Worm (Caenorhabditis elegans) whole organism, L2 larva: Measurements from ENCODE around the gene B0303.7.

Experiments
- C34F6.9 ChIP-seq: fragments of 150-350 bp; optimal IDR thresholded peaks from 2 replicates; lab custom pipeline; 2014; ENCODE audit warnings: missing biosample characterization, missing genetic modification characterization
- F13H6.1 ChIP-seq: sonication (generic microtip); optimal IDR thresholded peaks from 2 replicates; lab custom pipeline; 2016; ENCODE audit warnings: missing genetic modification characterization, missing compliant biosample characterization
- R02D3.7 ChIP-seq: fragments of 150-350 bp; optimal IDR thresholded peaks from 2 replicates; lab custom pipeline; 2014; ENCODE audit warnings: missing biosample characterization, missing genetic modification characterization
- Y55F3AM.14 ChIP-seq: fragments of 200-800 bp; sonication (Bioruptor generic); optimal IDR thresholded peaks from 2 replicates; lab custom pipeline; 2018; ENCODE audit warnings: mild to moderate bottlenecking, missing genetic modification characterization, missing compliant biosample characterization
- ama-1 ChIP-seq: fragments of 150-350 bp; optimal IDR thresholded peaks from 2 replicates; lab custom pipeline; 2018; ENCODE audit warnings: inconsistent platforms
- blmp-1 ChIP-seq: sonication (generic microtip); optimal IDR thresholded peaks from 2 replicates; lab custom pipeline; 2017; ENCODE audit warnings: missing genetic modification characterization, mild to moderate bottlenecking, missing compliant biosample characterization, antibody characterized with exemption, moderate library complexity; ENCODE audit not compliant: insufficient read depth
- crh-2 ChIP-seq: sonication (generic microtip); optimal IDR thresholded peaks from 2 replicates; lab custom pipeline; 2017; ENCODE audit warnings: missing biosample characterization, missing genetic modification characterization
- dmd-4 ChIP-seq: sonication (generic microtip); optimal IDR thresholded peaks from 2 replicates; lab custom pipeline; 2017; ENCODE audit warnings: missing biosample characterization, missing genetic modification characterization
- egl-27 ChIP-seq: sonication (generic microtip); optimal IDR thresholded peaks from 3 replicates; lab custom pipeline; 2017; ENCODE audit warnings: missing biosample characterization, missing genetic modification reagents, missing genetic modification characterization
- elt-1 ChIP-seq: fragments of 150-350 bp; optimal IDR thresholded peaks from 2 replicates; lab custom pipeline; 2014; ENCODE audit warnings: missing biosample characterization, missing genetic modification characterization
- fos-1 ChIP-seq: fragments of 150-350 bp; optimal IDR thresholded peaks from 2 replicates; lab custom pipeline; 2014; ENCODE audit warnings: missing biosample characterization, missing genetic modification characterization
- gmeb-1 ChIP-seq: fragments of 150-350 bp; optimal IDR thresholded peaks from 2 replicates; lab custom pipeline; 2014; ENCODE audit warnings: missing biosample characterization, missing genetic modification characterization
- lin-11 ChIP-seq: fragments of 150-350 bp; sonication (generic microtip); optimal IDR thresholded peaks from 2 replicates; lab custom pipeline; 2014; ENCODE audit warnings: missing biosample characterization, missing genetic modification characterization, inconsistent platforms, mixed read lengths
- lin-13 ChIP-seq: fragments of 150-350 bp; optimal IDR thresholded peaks from 2 replicates; lab custom pipeline; 2014; ENCODE audit warnings: missing biosample characterization, missing genetic modification reagents, missing genetic modification characterization
- lsy-2 ChIP-seq, 2 experiments: fragments of 150-350 bp in 1 of 2; sonication (generic microtip) in 1 of 2; optimal IDR thresholded peaks; 2 replicates each; lab custom pipeline; 2014 to 2017; ENCODE audit warnings: missing biosample characterization in 2 of 2, missing genetic modification characterization in 2 of 2
- mbf-1 ChIP-seq: sonication (generic microtip); optimal IDR thresholded peaks from 2 replicates; lab custom pipeline; 2017; ENCODE audit warnings: missing biosample characterization, missing genetic modification characterization
- mdl-1 ChIP-seq, 2 experiments: fragments of 150-350 bp in 1 of 2; sonication (generic microtip) in 1 of 2; optimal IDR thresholded peaks; 2 replicates each; lab custom pipeline; 2017; ENCODE audit warnings: missing biosample characterization in 2 of 2, missing genetic modification characterization in 2 of 2
- nhr-10 ChIP-seq: sonication (generic microtip); optimal IDR thresholded peaks from 2 replicates; lab custom pipeline; 2017; ENCODE audit warnings: missing biosample characterization, missing genetic modification characterization
- nhr-11 ChIP-seq: fragments of 150-350 bp; optimal IDR thresholded peaks from 2 replicates; lab custom pipeline; 2014; ENCODE audit warnings: missing biosample characterization, missing genetic modification characterization
- nhr-12 ChIP-seq: fragments of 150-350 bp; optimal IDR thresholded peaks from 2 replicates; lab custom pipeline; 2014; ENCODE audit warnings: missing biosample characterization, missing genetic modification characterization
- nhr-129 ChIP-seq: fragments of 150-350 bp; optimal IDR thresholded peaks from 2 replicates; lab custom pipeline; 2014; ENCODE audit warnings: missing biosample characterization, missing genetic modification characterization
- nhr-21 ChIP-seq: fragments of 150-350 bp; optimal IDR thresholded peaks from 2 replicates; lab custom pipeline; 2014; ENCODE audit warnings: missing biosample characterization, missing genetic modification characterization
- nhr-237 ChIP-seq: fragments of 150-350 bp; optimal IDR thresholded peaks from 2 replicates; lab custom pipeline; 2014; ENCODE audit warnings: missing biosample characterization, missing genetic modification characterization
- nhr-25 ChIP-seq: fragments of 150-350 bp; sonication (generic microtip); optimal IDR thresholded peaks from 3 replicates; lab custom pipeline; 2014; ENCODE audit warnings: missing biosample characterization, missing genetic modification characterization
- nhr-6 ChIP-seq: fragments of 150-350 bp; optimal IDR thresholded peaks from 2 replicates; lab custom pipeline; 2014; ENCODE audit warnings: missing biosample characterization, missing genetic modification characterization
- nhr-77 ChIP-seq: fragments of 150-350 bp; optimal IDR thresholded peaks from 2 replicates; lab custom pipeline; 2014; ENCODE audit warnings: missing biosample characterization, missing genetic modification characterization
- peb-1 ChIP-seq: fragments of 150-350 bp; optimal IDR thresholded peaks from 2 replicates; lab custom pipeline; 2014; ENCODE audit warnings: missing biosample characterization, missing genetic modification characterization
- sem-4 ChIP-seq: fragments of 150-350 bp; optimal IDR thresholded peaks from 2 replicates; lab custom pipeline; 2014; ENCODE audit warnings: missing biosample characterization, missing genetic modification reagents, missing genetic modification characterization
- skn-1 ChIP-seq: sonication (generic microtip); optimal IDR thresholded peaks from 2 replicates; lab custom pipeline; 2017; ENCODE audit warnings: missing biosample characterization, missing genetic modification characterization
- sma-3 ChIP-seq: sonication (generic microtip); optimal IDR thresholded peaks from 2 replicates; lab custom pipeline; 2016; ENCODE audit warnings: missing genetic modification reagents, missing genetic modification characterization, missing compliant biosample characterization
- sma-9 ChIP-seq, 2 experiments: fragments of 150-350 bp in 1 of 2; sonication (generic microtip) in 1 of 2; optimal IDR thresholded peaks; 2 replicates each; lab custom pipeline; 2014 to 2016; ENCODE audit warnings: missing genetic modification characterization in 2 of 2, mild to moderate bottlenecking in 1 of 2, missing biosample characterization in 1 of 2, missing compliant biosample characterization in 1 of 2, missing genetic modification reagents in 1 of 2, moderate library complexity in 1 of 2
- snpc-4 ChIP-seq: fragments of 150-350 bp; optimal IDR thresholded peaks from 2 replicates; lab custom pipeline; 2014; ENCODE audit warnings: missing biosample characterization, missing genetic modification characterization
- unc-39 ChIP-seq: fragments of 150-350 bp; optimal IDR thresholded peaks from 2 replicates; lab custom pipeline; 2014; ENCODE audit warnings: missing biosample characterization, missing genetic modification characterization
- unc-55 ChIP-seq: fragments of 150-350 bp; sonication (generic microtip); optimal IDR thresholded peaks from 3 replicates; lab custom pipeline; 2014; ENCODE audit warnings: missing biosample characterization, missing genetic modification reagents, missing genetic modification characterization
- unc-62 ChIP-seq: fragments of 150-350 bp; optimal IDR thresholded peaks from 2 replicates; lab custom pipeline; 2014; ENCODE audit warnings: missing biosample characterization, missing genetic modification reagents, missing genetic modification characterization
- zag-1 ChIP-seq: fragments of 150-350 bp; optimal IDR thresholded peaks from 2 replicates; lab custom pipeline; 2014; ENCODE audit warnings: missing biosample characterization, missing genetic modification characterization
- ztf-1 ChIP-seq: fragments of 200-800 bp; sonication (Bioruptor generic); conservative IDR thresholded peaks from 2 replicates; pipeline ENCODE4 v1.3.6; 2022; ENCODE audit warnings: missing genetic modification characterization, missing compliant biosample characterization
- ztf-11 ChIP-seq: sonication (generic microtip); optimal IDR thresholded peaks from 2 replicates; lab custom pipeline; 2017; ENCODE audit warnings: missing biosample characterization, missing genetic modification characterization

Gene B0303.7

DNA sequence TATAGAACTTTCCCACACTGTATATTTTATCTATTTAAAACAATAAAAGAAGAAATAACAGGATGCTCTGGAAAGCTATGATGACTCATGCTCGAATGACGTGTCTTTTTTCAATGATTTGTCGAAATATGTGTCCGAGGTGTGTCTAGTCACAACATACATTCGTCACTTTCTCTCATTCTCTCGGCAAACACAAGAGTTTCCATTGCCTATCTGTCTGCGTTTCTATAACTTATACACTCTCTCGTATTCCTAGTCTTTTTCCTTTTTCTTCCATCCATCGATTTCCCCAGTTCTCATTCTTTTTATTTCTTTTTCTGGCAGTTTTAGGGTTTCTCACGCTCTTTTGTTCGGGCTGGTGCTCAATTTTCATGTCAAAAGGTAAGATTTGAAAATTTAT lies 3.3 kb downstream of the B0303.7 start:
- TF ChIP-seq fos-1 (tag; lab: Kevin White, UChicago) (peak; percentile 95), nhr-25 (tag; lab: Kevin White, UChicago) (no peak), ama-1 (peak; percentile 31), egl-27 (tag; lab: Kevin White, UChicago) (no peak), skn-1 (tag; lab: Kevin White, UChicago) (no peak), dmd-4 (tag; lab: Kevin White, UChicago) (no peak), unc-55 (GFP tag; lab: Kevin White, UChicago) (peak; percentile 79), lsy-2 (tag; optimal IDR thresholded peaks at IDR 0.05; lab: Kevin White, UChicago) (peak in 1 of 2 experiments; percentile 50), nhr-21 (tag; lab: Kevin White, UChicago) (no peak), Y55F3AM.14 (no peak), zag-1 (tag; lab: Kevin White, UChicago) (no peak), nhr-129 (tag; lab: Kevin White, UChicago) (peak; percentile 16), nhr-6 (tag; lab: Kevin White, UChicago) (no peak), nhr-10 (tag; lab: Kevin White, UChicago) (no peak), elt-1 (tag; lab: Kevin White, UChicago) (no peak), C34F6.9 (tag; lab: Kevin White, UChicago) (peak; percentile 77), mbf-1 (tag; lab: Kevin White, UChicago) (no peak), crh-2 (tag; lab: Kevin White, UChicago) (peak; percentile 83), nhr-77 (tag; lab: Kevin White, UChicago) (no peak), ztf-1 (GFP tag; lab: Robert Waterston, UW) (no peak), snpc-4 (tag; lab: Kevin White, UChicago) (no peak), nhr-11 (tag; lab: Kevin White, UChicago) (no peak), nhr-237 (tag; lab: Kevin White, UChicago) (no peak), F13H6.1 (tag; lab: Kevin White, UChicago) (peak; percentile 14), sma-3 (GFP tag; lab: Kevin White, UChicago) (no peak), unc-62 (GFP tag; lab: Kevin White, UChicago) (no peak), blmp-1 (peak; percentile 75), unc-39 (no peak), lin-11 (tag; lab: Kevin White, UChicago) (no peak)

DNA sequence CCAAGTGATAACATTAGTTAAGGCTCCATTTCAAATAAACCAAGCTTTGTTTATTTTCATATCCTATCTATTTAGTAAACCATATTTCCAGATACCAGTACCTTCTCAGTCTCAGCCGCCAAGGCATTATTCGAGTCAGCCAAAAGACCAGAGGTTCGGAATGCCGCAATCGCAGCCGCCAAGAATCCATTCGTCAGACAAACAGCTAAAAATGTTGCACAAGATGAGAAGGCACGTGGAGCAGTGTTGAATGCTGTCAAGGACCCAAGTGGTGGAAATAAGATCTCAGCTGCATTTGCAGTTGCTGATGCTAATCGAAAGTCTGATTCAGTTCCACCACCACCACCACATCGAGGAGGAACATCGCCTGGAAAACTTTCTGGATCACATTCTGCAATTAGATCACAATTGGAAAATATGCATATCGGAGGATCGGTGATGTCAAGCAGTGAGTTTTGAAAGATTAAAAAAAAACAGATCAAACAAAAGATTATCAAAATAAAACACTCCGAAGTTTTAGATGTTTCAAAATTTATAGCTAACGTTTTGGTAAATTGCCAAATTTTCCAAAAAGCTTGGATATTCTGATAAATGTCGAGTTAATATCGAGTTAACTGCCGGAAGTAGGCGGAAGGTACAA lies 4.0 kb downstream of the B0303.7 start:
- no peak for TF ChIP-seq nhr-10 (tag; lab: Kevin White, UChicago)
- no peak for TF ChIP-seq nhr-25 (tag; lab: Kevin White, UChicago)
- no peak for TF ChIP-seq zag-1 (tag; lab: Kevin White, UChicago)
- TF ChIP-seq unc-55 (GFP tag; lab: Kevin White, UChicago): no peak
- TF ChIP-seq egl-27 (tag; lab: Kevin White, UChicago): no peak
- no peak for TF ChIP-seq sem-4
- no peak for TF ChIP-seq mdl-1 (tag; optimal IDR thresholded peaks at IDR 0.05; lab: Kevin White, UChicago)

DNA sequence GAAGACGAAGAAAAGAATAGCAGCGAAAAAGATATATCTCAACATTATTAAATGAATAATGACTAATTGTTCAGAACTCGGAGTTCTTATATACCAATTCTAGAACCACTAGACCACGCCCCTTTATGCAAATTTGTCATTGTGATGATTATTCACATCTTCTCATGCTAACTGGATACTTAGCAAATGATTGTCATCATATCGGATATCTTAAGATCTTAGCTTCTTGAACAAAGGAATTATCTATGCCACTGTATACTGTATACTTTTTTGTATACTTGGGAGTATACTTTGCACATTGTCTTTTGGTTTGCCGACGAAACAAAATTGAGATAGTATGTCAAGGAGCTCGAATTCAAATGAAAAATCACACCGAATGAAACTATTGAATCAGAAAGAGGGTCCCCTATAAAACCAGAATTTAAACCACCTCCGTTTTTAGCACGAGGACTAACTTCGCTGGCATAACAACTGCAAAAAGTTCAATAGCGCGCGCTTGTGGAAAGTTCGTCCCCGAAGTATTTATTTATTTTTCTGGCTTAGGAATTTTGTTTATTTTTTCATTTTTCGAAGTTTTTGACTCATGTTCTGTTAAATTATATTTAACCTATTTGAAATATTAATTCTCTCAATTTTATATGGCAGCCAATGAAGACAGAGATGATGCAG lies 7.0 kb downstream of the B0303.7 start, which contains the start of the genes sdz-1 and vps-33.1:
Gene sdz-1 (minus strand): TSS at position 51 of the 669 bp plus-strand sequence.
Gene vps-33.1 (plus strand): TSS at position 639 of the 669 bp plus-strand sequence.
- TF ChIP-seq C34F6.9 (tag; lab: Kevin White, UChicago) (peak; percentile 68), nhr-129 (tag; lab: Kevin White, UChicago) (peak; percentile 62), snpc-4 (tag; lab: Kevin White, UChicago) (no peak), sma-3 (GFP tag; lab: Kevin White, UChicago) (peak; percentile 1), elt-1 (tag; lab: Kevin White, UChicago) (no peak), sma-9 (GFP tag; optimal IDR thresholded peaks at IDR 0.05; lab: Kevin White, UChicago) (peak; percentile 50), sma-9 (tag; optimal IDR thresholded peaks at IDR 0.05; lab: Kevin White, UChicago) (no peak), lsy-2 (tag; optimal IDR thresholded peaks at IDR 0.05; lab: Kevin White, UChicago) (peak in 1 of 2 experiments; percentile 75), crh-2 (tag; lab: Kevin White, UChicago) (peak; percentile 4), zag-1 (tag; lab: Kevin White, UChicago) (no peak), ztf-11 (tag; lab: Kevin White, UChicago) (no peak), nhr-11 (tag; lab: Kevin White, UChicago) (no peak), lin-13 (GFP tag; lab: Kevin White, UChicago) (peak; percentile 43), nhr-12 (tag; lab: Kevin White, UChicago) (no peak), blmp-1 (no peak), R02D3.7 (tag; lab: Kevin White, UChicago) (no peak), nhr-77 (tag; lab: Kevin White, UChicago) (no peak), peb-1 (tag; lab: Kevin White, UChicago) (no peak), ztf-1 (GFP tag; lab: Robert Waterston, UW) (no peak), unc-55 (GFP tag; lab: Kevin White, UChicago) (peak; percentile 90), gmeb-1 (tag; lab: Kevin White, UChicago) (peak; percentile 87), sem-4 (no peak)
- TF ChIP-seq, all 48 proteins: peak for 9
